Fruit fly (Drosophila melanogaster): ENCODE results near the gene CG33116.

The CG33116 gene

dm6 chr2L:19492934-19493686, 40.2 kb upstream of the CG33116 start, which contains the start of the genes swm and Ctu2 (continued):
- no peak for TF ChIP-seq caup (GFP tag; optimal IDR thresholded peaks at IDR 0.05; ENCODE audit: severe bottlenecking)
- TF ChIP-seq CG13287 (GFP tag; IDR thresholded peaks at IDR 0.05; ENCODE audit: partially characterized antibody): peak; percentile 71
- no peak for TF ChIP-seq corto (GFP tag; optimal IDR thresholded peaks at IDR 0.05)
- TF ChIP-seq CG8388 (GFP tag; optimal IDR thresholded peaks at IDR 0.05): peak; percentile 69
- no peak for TF ChIP-seq CG15011 (GFP tag; optimal IDR thresholded peaks at IDR 0.05)
- no peak for TF ChIP-seq NC2α (GFP tag; optimal IDR thresholded peaks at IDR 0.05)
- peak; percentile 70 for TF ChIP-seq Doc3 (GFP tag; IDR thresholded peaks at IDR 0.05; ENCODE audit: partially characterized antibody)
- no peak for TF ChIP-seq ewg (GFP tag; optimal IDR thresholded peaks at IDR 0.05)
- no peak for TF ChIP-seq CG18476 (GFP tag; optimal IDR thresholded peaks at IDR 0.05)
- no peak for TF ChIP-seq NFAT (GFP tag; IDR thresholded peaks at IDR 0.05)
- TF ChIP-seq CG1647 (GFP tag; optimal IDR thresholded peaks at IDR 0.05): no peak
- TF ChIP-seq crp (GFP tag; optimal IDR thresholded peaks at IDR 0.05): peak in 1 of 2 experiments; percentile 47
- TF ChIP-seq CG4360 (GFP tag; IDR thresholded peaks at IDR 0.05): no peak
- TF ChIP-seq CG13424 (tag; optimal IDR thresholded peaks at IDR 0.05): peak; percentile 89
- TF ChIP-seq Bgb (GFP tag; IDR thresholded peaks at IDR 0.05; ENCODE audit: partially characterized antibody): peak; percentile 57; the same call in 1 of the 2 replicates
- no peak for TF ChIP-seq CG8359 (GFP tag; optimal IDR thresholded peaks at IDR 0.05; ENCODE audit: borderline replicate concordance)
- peak; percentile 52 for TF ChIP-seq Hand (GFP tag; optimal IDR thresholded peaks at IDR 0.05)
- TF ChIP-seq CG13296 (GFP tag; optimal IDR thresholded peaks at IDR 0.05): peak; percentile 68
- no peak for TF ChIP-seq org-1 (GFP tag; optimal IDR thresholded peaks at IDR 0.05)
- no peak for TF ChIP-seq ERR (GFP tag; optimal IDR thresholded peaks at IDR 0.05)
- no peak for TF ChIP-seq zf30C (GFP tag; optimal IDR thresholded peaks at IDR 0.05)
- TF ChIP-seq Eip74EF (GFP tag; optimal IDR thresholded peaks at IDR 0.05): no peak
- TF ChIP-seq wor (GFP tag; IDR thresholded peaks at IDR 0.05): no peak
- TF ChIP-seq shn (GFP tag; optimal IDR thresholded peaks at IDR 0.05): no peak
- peak; percentile 20 for TF ChIP-seq mam (GFP tag; optimal IDR thresholded peaks at IDR 0.05)
- TF ChIP-seq Nf-YB (GFP tag; optimal IDR thresholded peaks at IDR 0.05): peak; percentile 49
- peak; percentile 83 for TF ChIP-seq nmo (GFP tag; optimal IDR thresholded peaks at IDR 0.05)
- TF ChIP-seq CG1529 (GFP tag; optimal IDR thresholded peaks at IDR 0.05): no peak
- no peak for TF ChIP-seq cad (GFP tag; optimal IDR thresholded peaks at IDR 0.05)
- peak; percentile 79 for TF ChIP-seq CG10267 (tag; optimal IDR thresholded peaks at IDR 0.05)
- TF ChIP-seq eyg (GFP tag; optimal IDR thresholded peaks at IDR 0.05): no peak
- TF ChIP-seq trem (tag; optimal IDR thresholded peaks at IDR 0.05): peak; percentile 74
- TF ChIP-seq D (optimal IDR thresholded peaks at IDR 0.05): no peak
- TF ChIP-seq D (GFP tag; optimal IDR thresholded peaks at IDR 0.05): peak; percentile 40
- no peak for TF ChIP-seq seq (GFP tag; IDR thresholded peaks at IDR 0.05)
- TF ChIP-seq CG34224 (GFP tag; IDR thresholded peaks at IDR 0.05; ENCODE audit: partially characterized antibody): peak; percentile 71
- TF ChIP-seq ro (GFP tag; IDR thresholded peaks at IDR 0.05): no peak
- no peak for TF ChIP-seq Mes4 (GFP tag; optimal IDR thresholded peaks at IDR 0.05)
- peak; percentile 88 for TF ChIP-seq B-H2 (GFP tag; optimal IDR thresholded peaks at IDR 0.05)
- TF ChIP-seq Stat92E (GFP tag; optimal IDR thresholded peaks at IDR 0.05): no peak
- TF ChIP-seq fd64A (GFP tag; optimal IDR thresholded peaks at IDR 0.05): no peak
- peak; percentile 57; the same call in 1 of the 2 replicates for TF ChIP-seq CG7372 (GFP tag; IDR thresholded peaks at IDR 0.05)
- peak; percentile 67; the same call in 1 of the 2 replicates for TF ChIP-seq unc-4 (GFP tag; IDR thresholded peaks at IDR 0.05; ENCODE audit: partially characterized antibody)
- no peak for TF ChIP-seq gsb (GFP tag; IDR thresholded peaks at IDR 0.05)
- peak; percentile 77 for TF ChIP-seq CG7839 (tag; optimal IDR thresholded peaks at IDR 0.05)
- peak; percentile 35; the same call in 1 of the 2 replicates for TF ChIP-seq CG32772 (GFP tag; IDR thresholded peaks at IDR 0.05)
- no peak for TF ChIP-seq ara (GFP tag; IDR thresholded peaks at IDR 0.05)
